Worm (Caenorhabditis elegans) whole organism, L4/young adult: Measurements from ENCODE around the gene lev-8.

Experiments used
- W03F9.2 ChIP-seq: fragments of 150-350 bp; optimal IDR thresholded peaks from 2 replicates; lab custom pipeline; 2014; ENCODE audit warnings: missing biosample characterization, missing genetic modification characterization
- dao-5 ChIP-seq: sonication (generic microtip); optimal IDR thresholded peaks from 2 replicates; lab custom pipeline; 2016; ENCODE audit warnings: missing genotype, missing genetic modification characterization, moderate library complexity, missing compliant biosample characterization
- him-1 ChIP-seq: sonication (generic microtip); optimal IDR thresholded peaks from 2 replicates; lab custom pipeline; 2016; ENCODE audit warnings: missing genotype, missing genetic modification reagents, missing genetic modification characterization, missing compliant biosample characterization

DNA sequence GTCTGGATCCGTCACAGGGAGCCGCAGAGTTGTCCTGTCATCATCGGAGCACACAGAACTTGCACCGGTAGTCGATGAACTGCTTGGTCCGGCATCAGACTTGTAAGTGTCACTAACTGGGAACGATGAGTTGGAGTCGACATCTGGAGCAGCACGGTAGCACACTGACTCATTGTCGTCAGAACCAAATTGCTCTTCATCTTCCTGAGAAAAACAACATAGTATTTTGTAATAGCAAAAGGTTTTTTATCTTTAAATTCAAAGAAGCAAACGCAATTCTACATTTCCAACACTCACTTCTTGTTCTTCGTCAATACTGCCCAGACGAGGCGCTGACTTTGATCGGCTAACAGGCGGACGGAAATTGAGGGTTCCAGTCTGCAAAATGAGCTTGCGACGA, 29.8 kb downstream of the lev-8 start:
- no peak for TF ChIP-seq him-1 (tag; lab: Kevin White, UChicago)
- no peak for TF ChIP-seq W03F9.2 (tag; lab: Kevin White, UChicago)
- no peak for TF ChIP-seq dao-5
